Fruit fly (Drosophila melanogaster): ENCODE measurements around the gene CG5177.
A peak's percentile ranks its signal among the peaks of the same experiment; 100 is the strongest.

CG5177 gene

DNA sequence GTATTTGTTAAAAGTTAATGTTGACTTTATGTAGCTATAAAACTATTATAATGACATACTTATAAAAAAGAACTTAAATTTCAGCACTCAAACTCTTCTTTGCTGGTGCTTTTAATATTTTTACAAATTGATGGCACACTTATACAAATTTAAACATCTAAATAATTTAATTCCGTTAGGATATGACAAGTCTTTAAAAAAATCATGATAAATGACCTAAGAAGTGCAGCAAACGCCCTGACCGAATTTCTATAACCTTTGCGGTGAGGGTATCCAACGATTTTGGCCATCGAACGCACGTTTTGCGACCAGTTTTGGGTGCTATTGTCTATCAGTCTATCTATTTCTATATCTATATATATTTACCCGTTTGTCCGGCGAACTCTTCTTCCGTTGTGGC, 37.9 kb downstream of the CG5177 start (continued):
- no peak for TF ChIP-seq slou (GFP tag; optimal IDR thresholded peaks at IDR 0.05)
- TF ChIP-seq shn (GFP tag; optimal IDR thresholded peaks at IDR 0.05), result no peak
- no peak for TF ChIP-seq CG6654 (GFP tag; optimal IDR thresholded peaks at IDR 0.05)
- no peak for TF ChIP-seq Hey (tag; optimal IDR thresholded peaks at IDR 0.05)
- no peak for TF ChIP-seq CG7963 (GFP tag; IDR thresholded peaks at IDR 0.05; ENCODE audit: partially characterized antibody)
- peak; percentile 26 for TF ChIP-seq CG13296 (GFP tag; optimal IDR thresholded peaks at IDR 0.05)
- no peak for TF ChIP-seq CG9609 (GFP tag; optimal IDR thresholded peaks at IDR 0.05)
- TF ChIP-seq Mad (GFP tag; optimal IDR thresholded peaks at IDR 0.05), result no peak
- TF ChIP-seq Dek (tag; optimal IDR thresholded peaks at IDR 0.05), result peak; percentile 42
- TF ChIP-seq B-H1 (GFP tag; IDR thresholded peaks at IDR 0.05), result peak; percentile 13; the same call in 1 of the 3 replicates
- no peak for TF ChIP-seq p53 (GFP tag; optimal IDR thresholded peaks at IDR 0.05)
- no peak for TF ChIP-seq grn (GFP tag; optimal IDR thresholded peaks at IDR 0.05)
- TF ChIP-seq lov (optimal IDR thresholded peaks at IDR 0.05), result no peak
- no peak for TF ChIP-seq lov (GFP tag; IDR thresholded peaks at IDR 0.05)
- peak; percentile 49; the same call in 1 of the 3 replicates for TF ChIP-seq CG11695 (GFP tag; IDR thresholded peaks at IDR 0.05)
- TF ChIP-seq ATbp (GFP tag; optimal IDR thresholded peaks at IDR 0.05), result no peak
- peak; percentile 28 for TF ChIP-seq mam (GFP tag; optimal IDR thresholded peaks at IDR 0.05)
- TF ChIP-seq H15 (GFP tag; IDR thresholded peaks at IDR 0.05), result no peak
- TF ChIP-seq CG1024 (GFP tag; IDR thresholded peaks at IDR 0.05), result no peak
- no peak for TF ChIP-seq Asciz (GFP tag; optimal IDR thresholded peaks at IDR 0.05)
- no peak; the same call in 1 of the 2 replicates for TF ChIP-seq Xrp1 (GFP tag; IDR thresholded peaks at IDR 0.05)
- no peak for TF ChIP-seq CG8944 (GFP tag; optimal IDR thresholded peaks at IDR 0.05)
- TF ChIP-seq h (optimal IDR thresholded peaks at IDR 0.05), result no peak
- no peak for TF ChIP-seq CG4617 (GFP tag; optimal IDR thresholded peaks at IDR 0.05; ENCODE audit: borderline replicate concordance)
- no peak for TF ChIP-seq onecut (GFP tag; IDR thresholded peaks at IDR 0.05)
- TF ChIP-seq CG16813 (GFP tag; IDR thresholded peaks at IDR 0.05; ENCODE audit: partially characterized antibody), result no peak
- TF ChIP-seq Lpt (GFP tag; optimal IDR thresholded peaks at IDR 0.05), result no peak
- TF ChIP-seq HLH54F (GFP tag; optimal IDR thresholded peaks at IDR 0.05), result peak; percentile 24
- peak; percentile 69 for TF ChIP-seq CG2120 (GFP tag; optimal IDR thresholded peaks at IDR 0.05)
- TF ChIP-seq caup (GFP tag; optimal IDR thresholded peaks at IDR 0.05; ENCODE audit: severe bottlenecking), result peak; percentile 49
- TF ChIP-seq Ptx1 (GFP tag; IDR thresholded peaks at IDR 0.05), result peak; percentile 46
- no peak for TF ChIP-seq sim (GFP tag; IDR thresholded peaks at IDR 0.05)
- no peak for TF ChIP-seq Side (GFP tag; optimal IDR thresholded peaks at IDR 0.05)
- no peak for TF ChIP-seq CG13894 (tag; optimal IDR thresholded peaks at IDR 0.05)
- no peak for TF ChIP-seq CG10274 (GFP tag; optimal IDR thresholded peaks at IDR 0.05)
- no peak for TF ChIP-seq Hr39 (optimal IDR thresholded peaks at IDR 0.05)
- no peak for TF ChIP-seq CG43689 (GFP tag; IDR thresholded peaks at IDR 0.05)
- no peak for TF ChIP-seq Lim3 (GFP tag; IDR thresholded peaks at IDR 0.05)
- TF ChIP-seq CG3065 (GFP tag; optimal IDR thresholded peaks at IDR 0.05), result no peak
- no peak for TF ChIP-seq wek (GFP tag; optimal IDR thresholded peaks at IDR 0.05)
- no peak for TF ChIP-seq phol (tag; optimal IDR thresholded peaks at IDR 0.05)
- no peak for TF ChIP-seq pan (optimal IDR thresholded peaks at IDR 0.05)
- peak in 1 of 2 experiments; percentile 58 for TF ChIP-seq pan (GFP tag; optimal IDR thresholded peaks at IDR 0.05 in 1 of 2, IDR thresholded peaks at IDR 0.05 in 1 of 2)
- TF ChIP-seq CG8290 (GFP tag; optimal IDR thresholded peaks at IDR 0.05), result no peak
- TF ChIP-seq CG8290 (tag; optimal IDR thresholded peaks at IDR 0.05), result no peak
- no peak for TF ChIP-seq yki (optimal IDR thresholded peaks at IDR 0.05)
- TF ChIP-seq bbx (GFP tag; IDR thresholded peaks at IDR 0.05; ENCODE audit: partially characterized antibody), result no peak
- TF ChIP-seq NfI (GFP tag; optimal IDR thresholded peaks at IDR 0.05), result peak; percentile 39
- TF ChIP-seq run (tag; optimal IDR thresholded peaks at IDR 0.05), result no peak
- TF ChIP-seq CG7372 (GFP tag; IDR thresholded peaks at IDR 0.05), result peak; percentile 61; the same call in 1 of the 2 replicates
- no peak for TF ChIP-seq Camta (GFP tag; optimal IDR thresholded peaks at IDR 0.05)
- TF ChIP-seq CG16815 (GFP tag; optimal IDR thresholded peaks at IDR 0.05), result no peak
- TF ChIP-seq Usf (GFP tag; optimal IDR thresholded peaks at IDR 0.05), result no peak
- TF ChIP-seq CG2202 (tag; optimal IDR thresholded peaks at IDR 0.05), result no peak

Data from whole organism, embryonic.